Worm (Caenorhabditis elegans): Measurements from ENCODE around the gene rpi-2.

DNA sequence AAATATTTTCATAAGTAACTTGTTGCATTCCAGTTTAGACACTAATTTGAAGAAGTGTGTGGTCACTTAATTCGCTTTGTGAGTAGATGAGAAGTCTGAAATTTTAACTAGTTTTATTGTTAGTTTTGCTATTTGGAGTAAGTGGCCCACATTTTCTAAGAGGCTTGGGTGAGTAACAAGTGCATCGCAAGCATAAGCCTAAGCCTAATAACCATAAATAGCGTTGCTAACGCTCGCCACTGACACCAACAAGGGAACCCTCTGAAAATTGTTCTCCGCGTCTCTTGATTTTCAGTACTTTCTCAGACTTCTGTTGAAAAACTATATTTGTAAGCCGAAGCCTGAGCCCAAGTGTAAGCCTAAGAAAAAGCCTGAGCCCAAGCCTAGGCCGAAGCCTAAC lies 13.2 kb downstream of the rpi-2 start, which contains the start of gene epic-3:
- TF ChIP-seq lin-39 (tag; optimal IDR thresholded peaks at IDR 0.05) (no peak), ztf-11 (tag; optimal IDR thresholded peaks at IDR 0.05) (no peak), nhr-77 (tag; optimal IDR thresholded peaks at IDR 0.05) (no peak), mab-5 (tag; optimal IDR thresholded peaks at IDR 0.05) (no peak)
